Fruit fly (Drosophila melanogaster) Kc167 (cell line): ENCODE results near the gene CG12115.

Source experiments
- Myc ChIP-seq: fragments of >200 bp; optimal IDR thresholded peaks from 2 replicates; lab custom pipeline; 2017; ENCODE audit warnings: missing external identifiers
- Sin3A ChIP-seq: fragments of >200 bp; optimal IDR thresholded peaks from 2 replicates; lab custom pipeline; 2018; ENCODE audit warnings: missing external identifiers
- h ChIP-seq: fragments of >200 bp; optimal IDR thresholded peaks from 3 replicates; lab custom pipeline; 2018; ENCODE audit warnings: missing external identifiers
- insv ChIP-seq: fragments of >200 bp; optimal IDR thresholded peaks from 3 replicates; lab custom pipeline; 2018; ENCODE audit warnings: missing external identifiers
- psq ChIP-seq: fragments of >200 bp; optimal IDR thresholded peaks from 2 replicates; lab custom pipeline; 2017; ENCODE audit warnings: missing external identifiers
- ttk ChIP-seq: sonication (Bioruptor generic); optimal IDR thresholded peaks from 2 replicates; lab custom pipeline; 2017; ENCODE audit warnings: missing external identifiers

Gene CG12115

DNA sequence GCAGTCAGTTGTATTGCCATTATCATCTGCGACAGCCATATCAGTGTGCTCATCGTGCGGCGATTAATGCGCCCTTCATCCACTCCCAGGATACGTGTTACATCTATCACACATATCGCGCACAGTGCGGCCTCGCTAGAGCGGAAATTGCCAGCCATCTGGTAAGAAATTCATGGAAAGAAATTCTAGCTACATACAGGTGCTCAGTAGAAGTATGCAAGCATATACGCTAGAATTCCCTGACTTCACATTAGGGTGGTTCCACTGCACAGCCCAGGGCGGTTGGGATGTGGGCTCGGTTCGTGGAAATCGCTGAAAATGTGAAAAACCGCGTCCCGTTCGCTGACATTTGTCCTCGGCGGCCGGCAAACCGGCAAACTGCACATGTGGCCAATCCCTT lies 49.2 kb downstream of the CG12115 start:
- TF ChIP-seq psq (lab: Kevin White, UChicago) (no peak), h (lab: Kevin White, UChicago) (no peak), Sin3A (no peak), Myc (lab: Kevin White, UChicago) (no peak), insv (lab: Kevin White, UChicago) (no peak), ttk (lab: Kevin White, UChicago) (no peak)
